Fruit fly (Drosophila melanogaster): Measurements from ENCODE around the gene CG31674.

CG31674 gene

dm6 chr2L:20787271-20787791 lies 43.7 kb upstream of the CG31674 start, which contains the start of gene Pomp (continued):
- peak; percentile 57 for TF ChIP-seq CG6654 (GFP tag; optimal IDR thresholded peaks at IDR 0.05)
- TF ChIP-seq E2f1 (GFP tag; IDR thresholded peaks at IDR 0.05) = peak; percentile 91
- TF ChIP-seq insv (GFP tag; optimal IDR thresholded peaks at IDR 0.05) = peak in 1 of 2 experiments; percentile 58
- TF ChIP-seq NK7.1 (GFP tag; optimal IDR thresholded peaks at IDR 0.05) = no peak
- TF ChIP-seq HHEX (GFP tag; optimal IDR thresholded peaks at IDR 0.05) = peak; percentile 87
- TF ChIP-seq CG11398 (GFP tag; optimal IDR thresholded peaks at IDR 0.05) = no peak
- TF ChIP-seq CG17385 (GFP tag; optimal IDR thresholded peaks at IDR 0.05) = peak; percentile 76
- peak; percentile 57 for TF ChIP-seq CG3995 (GFP tag; optimal IDR thresholded peaks at IDR 0.05)
- peak; percentile 81 for TF ChIP-seq grau (tag; optimal IDR thresholded peaks at IDR 0.05)
- TF ChIP-seq CG8765 (GFP tag; IDR thresholded peaks at IDR 0.05) = peak; percentile 73
- peak; percentile 80 for TF ChIP-seq gsb-n (tag; optimal IDR thresholded peaks at IDR 0.05)
- peak in 1 of 3 experiments; percentile 70 for TF ChIP-seq lola (GFP tag; optimal IDR thresholded peaks at IDR 0.05)
- TF ChIP-seq dimm (GFP tag; IDR thresholded peaks at IDR 0.05) = peak; percentile 70; the same call in 1 of the 2 replicates
- TF ChIP-seq Rx (GFP tag; IDR thresholded peaks at IDR 0.05) = peak; percentile 78
- peak; percentile 85 for TF ChIP-seq HLH3B (GFP tag; IDR thresholded peaks at IDR 0.05)
- peak; percentile 77 for TF ChIP-seq CG17612 (GFP tag; IDR thresholded peaks at IDR 0.05)
- TF ChIP-seq CG4617 (GFP tag; optimal IDR thresholded peaks at IDR 0.05; ENCODE audit: borderline replicate concordance) = peak; percentile 60
- TF ChIP-seq CG18476 (GFP tag; optimal IDR thresholded peaks at IDR 0.05) = peak; percentile 70
- peak; percentile 84 for TF ChIP-seq Sox102F (GFP tag; optimal IDR thresholded peaks at IDR 0.05)
- peak; percentile 72 to 88 for TF ChIP-seq dpn (GFP tag; optimal IDR thresholded peaks at IDR 0.05)
- TF ChIP-seq dmrt99B (tag; optimal IDR thresholded peaks at IDR 0.05) = peak; percentile 89
- TF ChIP-seq CG15696 (tag; optimal IDR thresholded peaks at IDR 0.05) = peak; percentile 68
- TF ChIP-seq MESR4 (GFP tag; optimal IDR thresholded peaks at IDR 0.05) = peak; percentile 78
- TF ChIP-seq CG4424 (GFP tag; optimal IDR thresholded peaks at IDR 0.05) = peak; percentile 84
- peak; percentile 87 for TF ChIP-seq CG1603 (tag; optimal IDR thresholded peaks at IDR 0.05)
- peak; percentile 48 for TF ChIP-seq fd64A (GFP tag; optimal IDR thresholded peaks at IDR 0.05)
- TF ChIP-seq inv (GFP tag; IDR thresholded peaks at IDR 0.05; ENCODE audit: partially characterized antibody) = peak; percentile 56
- peak; percentile 15; the same call in 1 of the 2 replicates for TF ChIP-seq CG2129 (GFP tag; IDR thresholded peaks at IDR 0.05; ENCODE audit: partially characterized antibody)
- no peak for TF ChIP-seq CG14860 (GFP tag; IDR thresholded peaks at IDR 0.05; ENCODE audit: partially characterized antibody)
- no peak for TF ChIP-seq CG4282 (GFP tag; optimal IDR thresholded peaks at IDR 0.05)
- TF ChIP-seq zen2 (GFP tag; IDR thresholded peaks at IDR 0.05; ENCODE audit: partially characterized antibody) = peak; percentile 26; the same call in 1 of the 3 replicates
- peak; percentile 74 for TF ChIP-seq CG15601 (tag; optimal IDR thresholded peaks at IDR 0.05)
- no peak for TF ChIP-seq disco-r (GFP tag; optimal IDR thresholded peaks at IDR 0.05)
- TF ChIP-seq CG14965 (GFP tag; optimal IDR thresholded peaks at IDR 0.05; ENCODE audit: borderline replicate concordance) = no peak
- TF ChIP-seq tna (GFP tag; IDR thresholded peaks at IDR 0.05; ENCODE audit: partially characterized antibody) = peak; percentile 46; the same call in 1 of the 2 replicates
- TF ChIP-seq Sox100B (GFP tag; optimal IDR thresholded peaks at IDR 0.05) = peak; percentile 73
- TF ChIP-seq H2.0 (GFP tag; IDR thresholded peaks at IDR 0.05) = peak; percentile 80
- TF ChIP-seq CG6813 (GFP tag; optimal IDR thresholded peaks at IDR 0.05) = peak; percentile 80
- peak; percentile 81 for TF ChIP-seq CG13287 (GFP tag; IDR thresholded peaks at IDR 0.05; ENCODE audit: partially characterized antibody)
- TF ChIP-seq Dfd (GFP tag; optimal IDR thresholded peaks at IDR 0.05) = no peak
- TF ChIP-seq Drgx (GFP tag; IDR thresholded peaks at IDR 0.05) = peak; percentile 82
- peak; percentile 90 for TF ChIP-seq CG17361 (GFP tag; IDR thresholded peaks at IDR 0.05)
- TF ChIP-seq CG31365 (tag; optimal IDR thresholded peaks at IDR 0.05) = peak; percentile 59
- TF ChIP-seq dysf (GFP tag; IDR thresholded peaks at IDR 0.05) = peak; percentile 94
- TF ChIP-seq CG6854 (GFP tag; optimal IDR thresholded peaks at IDR 0.05) = peak; percentile 67
- TF ChIP-seq Oaz (GFP tag; IDR thresholded peaks at IDR 0.05) = peak; percentile 61
- TF ChIP-seq Dll (GFP tag; IDR thresholded peaks at IDR 0.05; ENCODE audit: partially characterized antibody) = peak; percentile 70; the same call in 3 of the 4 replicates
- peak; percentile 3 for TF ChIP-seq odd (GFP tag; optimal IDR thresholded peaks at IDR 0.05)

Data from whole organism, embryonic.